Fruit fly (Drosophila melanogaster) whole organism, wandering third instar larva: ENCODE results near the gene CG33777.
A peak's percentile ranks its signal among the peaks of the same experiment; 100 is the strongest.

ENCODE experiments used
- Abd-B ChIP-seq: fragments of >200 bp; optimal IDR thresholded peaks from 2 replicates; lab custom pipeline; 2017; ENCODE audit warnings: missing biosample characterization, missing genetic modification characterization
- CG32264 ChIP-seq: fragments of 200-800 bp; sonication (Bioruptor generic); optimal IDR thresholded peaks from 2 replicates; lab custom pipeline; 2016; ENCODE audit warnings: missing biosample characterization, missing genetic modification characterization
- CG9705 ChIP-seq: fragments of 200-800 bp; sonication (Bioruptor generic); optimal IDR thresholded peaks from 2 replicates; lab custom pipeline; 2018; ENCODE audit warnings: missing biosample characterization, mild to moderate bottlenecking, missing genetic modification characterization
- CrebA ChIP-seq: fragments of 200-800 bp; sonication (Bioruptor generic); optimal IDR thresholded peaks from 2 replicates; lab custom pipeline; 2016; ENCODE audit warnings: missing biosample characterization, mild to moderate bottlenecking, missing genetic modification characterization, borderline replicate concordance
- Dfd ChIP-seq: fragments of >200 bp; optimal IDR thresholded peaks from 2 replicates; lab custom pipeline; 2017; ENCODE audit warnings: missing biosample characterization, missing genetic modification characterization
- GATAd ChIP-seq: sonication (Bioruptor generic); optimal IDR thresholded peaks from 2 replicates; lab custom pipeline; 2016; ENCODE audit warnings: missing biosample characterization, missing genetic modification characterization
- Hnf4 ChIP-seq: fragments of 200-800 bp; sonication (Bioruptor generic); optimal IDR thresholded peaks from 2 replicates; lab custom pipeline; 2016; ENCODE audit warnings: missing biosample characterization, mild to moderate bottlenecking, missing genetic modification characterization
- Hr78 ChIP-seq: fragments of >200 bp; optimal IDR thresholded peaks from 2 replicates; lab custom pipeline; 2017; ENCODE audit warnings: missing biosample characterization, missing genetic modification characterization
- Hr83 ChIP-seq: fragments of 200-300 bp; sonication (Bioruptor generic); optimal IDR thresholded peaks from 2 replicates; lab custom pipeline; 2016; ENCODE audit warnings: missing biosample characterization, mild to moderate bottlenecking, missing genetic modification characterization, moderate library complexity; ENCODE audit not compliant: poor library complexity, severe bottlenecking
- Jra ChIP-seq: sonication (Bioruptor generic); optimal IDR thresholded peaks from 2 replicates; lab custom pipeline; 2016; ENCODE audit warnings: missing biosample characterization, missing genetic modification characterization
- Myc ChIP-seq: fragments of >200 bp; optimal IDR thresholded peaks from 2 replicates; lab custom pipeline; 2017
- N ChIP-seq: fragments of >200 bp; optimal IDR thresholded peaks from 2 replicates; lab custom pipeline; 2018; ENCODE audit warnings: missing biosample characterization, missing external identifiers, missing genetic modification characterization
- OdsH ChIP-seq: fragments of 200-800 bp; sonication (Bioruptor generic); optimal IDR thresholded peaks from 2 replicates; lab custom pipeline; 2016; ENCODE audit warnings: missing biosample characterization, mild to moderate bottlenecking, missing genetic modification characterization
- br ChIP-seq: fragments of 200-800 bp; sonication (Bioruptor generic); optimal IDR thresholded peaks from 2 replicates; lab custom pipeline; 2016; ENCODE audit warnings: missing biosample characterization, missing genetic modification characterization
- brk ChIP-seq: fragments of 200-800 bp; sonication (Bioruptor generic); optimal IDR thresholded peaks from 2 replicates; lab custom pipeline; 2016; ENCODE audit warnings: missing biosample characterization, mild to moderate bottlenecking, missing genetic modification characterization
- dmrt93B ChIP-seq: fragments of 200-800 bp; sonication (Bioruptor generic); optimal IDR thresholded peaks from 2 replicates; lab custom pipeline; 2018; ENCODE audit warnings: missing biosample characterization, mild to moderate bottlenecking, missing genetic modification characterization
- dsf ChIP-seq: sonication (Bioruptor generic); optimal IDR thresholded peaks from 2 replicates; lab custom pipeline; 2016; ENCODE audit warnings: missing biosample characterization, missing genetic modification characterization, borderline replicate concordance
- ey ChIP-seq: fragments of 200-800 bp; sonication (Bioruptor generic); optimal IDR thresholded peaks from 2 replicates; lab custom pipeline; 2016; ENCODE audit warnings: missing biosample characterization, missing genetic modification characterization
- h ChIP-seq: fragments of 200-800 bp; sonication (Bioruptor generic); optimal IDR thresholded peaks from 3 replicates; lab custom pipeline; 2016; ENCODE audit warnings: missing biosample characterization, mild to moderate bottlenecking, missing genetic modification characterization
- jim ChIP-seq: fragments of 175-275, 200-325 bp; sonication (Bioruptor generic); optimal IDR thresholded peaks from 2 replicates; lab custom pipeline; 2016; ENCODE audit warnings: missing biosample characterization, mild to moderate bottlenecking, missing genetic modification characterization
- lola ChIP-seq: fragments of >200 bp; optimal IDR thresholded peaks from 2 replicates; lab custom pipeline; 2017; ENCODE audit warnings: missing biosample characterization, missing genetic modification characterization
- pan ChIP-seq: fragments of >200 bp; optimal IDR thresholded peaks from 2 replicates; lab custom pipeline; 2017
- rgr ChIP-seq: fragments of 200-800 bp; sonication (Bioruptor generic); optimal IDR thresholded peaks from 3 replicates; lab custom pipeline; 2016; ENCODE audit warnings: missing biosample characterization, mild to moderate bottlenecking, missing genetic modification characterization
- sage ChIP-seq: fragments of 200-800 bp; sonication (Bioruptor generic); optimal IDR thresholded peaks from 2 replicates; lab custom pipeline; 2016; ENCODE audit warnings: missing biosample characterization, mild to moderate bottlenecking, missing genetic modification characterization
- sv ChIP-seq: fragments of 200-800 bp; sonication (Bioruptor generic); optimal IDR thresholded peaks from 3 replicates; lab custom pipeline; 2016; ENCODE audit warnings: missing biosample characterization, missing genetic modification characterization

The CG33777 gene

dm6 chr3L:4510317-4510716 is 44.7 kb downstream of the CG33777 start:
- peak; percentile 16 for TF ChIP-seq brk (GFP tag; lab: Kevin White, UChicago)
- no peak for TF ChIP-seq dmrt93B (GFP tag; lab: Kevin White, UChicago)
- no peak for TF ChIP-seq sage (GFP tag; lab: Kevin White, UChicago)
- TF ChIP-seq ey (GFP tag; lab: Kevin White, UChicago): no peak
- no peak for TF ChIP-seq Hr78
- no peak for TF ChIP-seq Hnf4 (GFP tag; lab: Kevin White, UChicago)
- TF ChIP-seq CrebA (GFP tag; lab: Kevin White, UChicago): no peak
- TF ChIP-seq CG9705: no peak

- no peak for TF ChIP-seq sv (GFP tag; lab: Kevin White, UChicago)
- no peak for TF ChIP-seq br (GFP tag; lab: Kevin White, UChicago)
- TF ChIP-seq N (GFP tag; lab: Kevin White, UChicago): no peak
Observed at dm6 chr3L:4508926-4509457, 46.0 kb downstream of the CG33777 start.

- TF ChIP-seq h (GFP tag; lab: Kevin White, UChicago) (no peak), CG32264 (GFP tag; lab: Kevin White, UChicago) (no peak), Jra (no peak), pan (lab: Kevin White, UChicago) (no peak), rgr (GFP tag; lab: Kevin White, UChicago) (no peak), Hnf4 (GFP tag; lab: Kevin White, UChicago) (no peak)
Observed at dm6 chr3L:4508307-4508706, 46.7 kb downstream of the CG33777 start, which contains the start of gene NT1. Gene NT1 (minus strand): TSS chr3L:4508433.

dm6 chr3L:4507846-4508245 is 47.2 kb downstream of the CG33777 start:
- TF ChIP-seq brk (GFP tag; lab: Kevin White, UChicago): no peak
- no peak for TF ChIP-seq jim (GFP tag; lab: Kevin White, UChicago)
- no peak for TF ChIP-seq Hnf4 (GFP tag; lab: Kevin White, UChicago)
- no peak for TF ChIP-seq pan (lab: Kevin White, UChicago)
- no peak for TF ChIP-seq br (GFP tag; lab: Kevin White, UChicago)
- no peak for TF ChIP-seq Abd-B (GFP tag; lab: Kevin White, UChicago)
- no peak for TF ChIP-seq sage (GFP tag; lab: Kevin White, UChicago)
- no peak for TF ChIP-seq sv (GFP tag; lab: Kevin White, UChicago)
- TF ChIP-seq OdsH (GFP tag; lab: Kevin White, UChicago): no peak
- TF ChIP-seq CrebA (GFP tag; lab: Kevin White, UChicago): no peak
- no peak for TF ChIP-seq dsf
- TF ChIP-seq GATAd (GFP tag; lab: Kevin White, UChicago): no peak
- no peak for TF ChIP-seq ey (GFP tag; lab: Kevin White, UChicago)
- no peak for TF ChIP-seq lola (GFP tag; lab: Kevin White, UChicago)
- TF ChIP-seq rgr (GFP tag; lab: Kevin White, UChicago): no peak
- no peak for TF ChIP-seq N (GFP tag; lab: Kevin White, UChicago)
- TF ChIP-seq Hr83 (GFP tag; lab: Kevin White, UChicago): no peak
- no peak for TF ChIP-seq Myc (lab: Kevin White, UChicago)
- no peak for TF ChIP-seq Dfd
